Fruit fly (Drosophila melanogaster): ENCODE results near the gene Ptp61F.

Ptp61F gene

dm6 chr3L:1323136-1323535, 151.9 kb downstream of the Ptp61F start (continued):
- TF ChIP-seq CG32772 (GFP tag; IDR thresholded peaks at IDR 0.05) (peak; percentile 69), CG3281 (GFP tag; optimal IDR thresholded peaks at IDR 0.05) (no peak), pb (GFP tag; optimal IDR thresholded peaks at IDR 0.05) (peak; percentile 51), gsb-n (tag; optimal IDR thresholded peaks at IDR 0.05) (peak; percentile 75), CrebB (tag; optimal IDR thresholded peaks at IDR 0.05) (no peak), Bdp1 (GFP tag; optimal IDR thresholded peaks at IDR 0.05) (peak; percentile 12)

- TF ChIP-seq grn (GFP tag; optimal IDR thresholded peaks at IDR 0.05) (peak; percentile 1), CG8359 (GFP tag; optimal IDR thresholded peaks at IDR 0.05; ENCODE audit: borderline replicate concordance) (no peak), CG10209 (GFP tag; optimal IDR thresholded peaks at IDR 0.05) (no peak), unc-4 (GFP tag; IDR thresholded peaks at IDR 0.05; ENCODE audit: partially characterized antibody) (no peak), Ets65A (GFP tag) (peak; percentile 19)
These were observed 152.4 kb downstream of the Ptp61F start, which contains the start of gene CG9184 for dm6 chr3L:1322706-1323105. TSS of gene CG9184 (minus strand) at chr3L:1322806.

dm6 chr3L:1322159-1322558, 152.9 kb downstream of the Ptp61F start:
- TF ChIP-seq CG6689 (GFP tag; IDR thresholded peaks at IDR 0.05) (0 out of 2 replicates have a peak, but pooled peaks have one; percentile 21), CG1529 (GFP tag; optimal IDR thresholded peaks at IDR 0.05) (no peak), Hr39 (optimal IDR thresholded peaks at IDR 0.05) (peak; percentile 65)

- TF ChIP-seq Dip3 (GFP tag; optimal IDR thresholded peaks at IDR 0.05) (no peak), fd64A (GFP tag; optimal IDR thresholded peaks at IDR 0.05) (no peak), Hsf (GFP tag; optimal IDR thresholded peaks at IDR 0.05) (no peak), ATbp (GFP tag; optimal IDR thresholded peaks at IDR 0.05) (no peak), wek (GFP tag; optimal IDR thresholded peaks at IDR 0.05) (no peak), NFAT (GFP tag; IDR thresholded peaks at IDR 0.05) (no peak), CG3838 (GFP tag; optimal IDR thresholded peaks at IDR 0.05) (no peak), lbe (GFP tag; optimal IDR thresholded peaks at IDR 0.05) (peak; percentile 58), nom (GFP tag; optimal IDR thresholded peaks at IDR 0.05) (peak; percentile 36), HLH3B (GFP tag; IDR thresholded peaks at IDR 0.05) (0 out of 2 replicates have a peak, but pooled peaks have one; percentile 0), ci (GFP tag; IDR thresholded peaks at IDR 0.05) (no peak), CG31441 (GFP tag; IDR thresholded peaks at IDR 0.05) (0 out of 2 replicates have a peak, but pooled peaks have one; percentile 4), Poxn (GFP tag; IDR thresholded peaks at IDR 0.05) (no peak), Hand (GFP tag; optimal IDR thresholded peaks at IDR 0.05) (no peak), jing (GFP tag; optimal IDR thresholded peaks at IDR 0.05) (no peak), stwl (tag; optimal IDR thresholded peaks at IDR 0.05) (no peak), CG10321 (GFP tag; IDR thresholded peaks at IDR 0.05) (no peak), CG2712 (tag; optimal IDR thresholded peaks at IDR 0.05) (no peak), corto (GFP tag; optimal IDR thresholded peaks at IDR 0.05) (peak; percentile 1), sens (GFP tag) (peak; percentile 11), Stat92E (GFP tag; optimal IDR thresholded peaks at IDR 0.05) (no peak), CG7745 (tag; optimal IDR thresholded peaks at IDR 0.05) (no peak), aop (GFP tag; IDR thresholded peaks at IDR 0.05) (no peak), CG9932 (GFP tag; IDR thresholded peaks at IDR 0.05) (no peak), CG1832 (GFP tag; optimal IDR thresholded peaks at IDR 0.05) (no peak), H15 (GFP tag; IDR thresholded peaks at IDR 0.05) (no peak), rib (GFP tag; IDR thresholded peaks at IDR 0.05) (0 out of 2 replicates have a peak, but pooled peaks have one; percentile 49), vnd (GFP tag; IDR thresholded peaks at IDR 0.05; ENCODE audit: partially characterized antibody) (no peak)
These were observed 154.0 kb downstream of the Ptp61F start for dm6 chr3L:1320931-1321556.

Measured in whole organism, embryonic.